Fruit fly (Drosophila melanogaster): ENCODE data around the gene cher.

- TF ChIP-seq Sin3A (optimal IDR thresholded peaks at IDR 0.05) (no peak), ttk (optimal IDR thresholded peaks at IDR 0.05) (no peak), h (optimal IDR thresholded peaks at IDR 0.05) (no peak), insv (optimal IDR thresholded peaks at IDR 0.05) (no peak)
Observed at dm6 chr3R:17060244-17060664, 64.9 kb downstream of the cher start.
